Worm (Caenorhabditis elegans): ENCODE data around the gene morc-1.
A peak's percentile ranks its signal among the peaks of the same experiment; 100 is the strongest.

Gene morc-1

ce11 chrIII:5202641-5203040, 4.1 kb downstream of the morc-1 start (continued):
- TF ChIP-seq mdl-1 (tag; optimal IDR thresholded peaks at IDR 0.05) (no peak), elt-3 (tag; optimal IDR thresholded peaks at IDR 0.05) (peak in 1 of 3 experiments; percentile 20), nhr-23 (tag; optimal IDR thresholded peaks at IDR 0.05) (peak; percentile 44), lin-15B (tag; optimal IDR thresholded peaks at IDR 0.05) (peak; percentile 12), elt-1 (tag; optimal IDR thresholded peaks at IDR 0.05) (peak; percentile 34), R02D3.7 (tag; optimal IDR thresholded peaks at IDR 0.05) (no peak), daf-12 (tag; optimal IDR thresholded peaks at IDR 0.05) (no peak), ztf-11 (tag; optimal IDR thresholded peaks at IDR 0.05) (no peak), ceh-28 (tag; optimal IDR thresholded peaks at IDR 0.05) (peak; percentile 60), egl-27 (tag; optimal IDR thresholded peaks at IDR 0.05) (no peak), nhr-11 (tag; optimal IDR thresholded peaks at IDR 0.05) (no peak), elt-2 (tag; optimal IDR thresholded peaks at IDR 0.05) (peak; percentile 80), nhr-77 (tag; optimal IDR thresholded peaks at IDR 0.05) (no peak), fos-1 (tag; optimal IDR thresholded peaks at IDR 0.05) (no peak)

- peak; percentile 76 for TF ChIP-seq pha-4 (tag; optimal IDR thresholded peaks at IDR 0.05)
- peak; percentile 9 for TF ChIP-seq nhr-23 (tag; optimal IDR thresholded peaks at IDR 0.05)
- no peak for TF ChIP-seq nhr-67 (tag; optimal IDR thresholded peaks at IDR 0.05)
- peak; percentile 97 for TF ChIP-seq elt-2 (tag; optimal IDR thresholded peaks at IDR 0.05)
- no peak for TF ChIP-seq nhr-77 (tag; optimal IDR thresholded peaks at IDR 0.05)
- peak; percentile 45 for TF ChIP-seq jun-1 (tag; optimal IDR thresholded peaks at IDR 0.05)
- peak in 2 of 3 experiments; percentile 42 to 64 for TF ChIP-seq elt-3 (tag; optimal IDR thresholded peaks at IDR 0.05)
- TF ChIP-seq ceh-28 (tag; optimal IDR thresholded peaks at IDR 0.05): peak; percentile 2
- TF ChIP-seq pqm-1 (tag; optimal IDR thresholded peaks at IDR 0.05): peak; percentile 98
Observed at ce11 chrIII:5201267-5201666, 5.4 kb downstream of the morc-1 start.

ce11 chrIII:5200349-5200748, 6.4 kb downstream of the morc-1 start:
- TF ChIP-seq nhr-43 (tag; optimal IDR thresholded peaks at IDR 0.05; ENCODE audit: poor library complexity, severe bottlenecking) (no peak), nhr-77 (tag; optimal IDR thresholded peaks at IDR 0.05) (no peak), sea-2 (GFP tag; optimal IDR thresholded peaks at IDR 0.05) (no peak), elt-3 (tag; optimal IDR thresholded peaks at IDR 0.05) (no peak), nhr-237 (tag; optimal IDR thresholded peaks at IDR 0.05) (no peak), elt-2 (tag; optimal IDR thresholded peaks at IDR 0.05) (peak; percentile 49), nhr-11 (tag; optimal IDR thresholded peaks at IDR 0.05) (no peak), eor-1 (tag; optimal IDR thresholded peaks at IDR 0.05) (no peak), nhr-67 (tag; optimal IDR thresholded peaks at IDR 0.05) (no peak), lin-39 (tag; optimal IDR thresholded peaks at IDR 0.05) (no peak), egl-27 (tag; optimal IDR thresholded peaks at IDR 0.05) (no peak), hmg-11 (tag; optimal IDR thresholded peaks at IDR 0.05) (no peak), ztf-4 (tag; optimal IDR thresholded peaks at IDR 0.05) (no peak), ceh-28 (tag; optimal IDR thresholded peaks at IDR 0.05) (no peak), elt-1 (tag; optimal IDR thresholded peaks at IDR 0.05) (no peak), ztf-11 (tag; optimal IDR thresholded peaks at IDR 0.05) (no peak), mml-1 (tag; optimal IDR thresholded peaks at IDR 0.05) (no peak), ZK546.5 (tag; optimal IDR thresholded peaks at IDR 0.05) (no peak), pha-4 (tag; optimal IDR thresholded peaks at IDR 0.05) (peak; percentile 68), daf-12 (tag; optimal IDR thresholded peaks at IDR 0.05) (no peak), skn-1 (tag; optimal IDR thresholded peaks at IDR 0.05) (no peak), unc-39 (tag; optimal IDR thresholded peaks at IDR 0.05) (no peak), jun-1 (tag; optimal IDR thresholded peaks at IDR 0.05) (peak; percentile 38), pqm-1 (tag; optimal IDR thresholded peaks at IDR 0.05) (peak; percentile 52), egl-5 (tag; optimal IDR thresholded peaks at IDR 0.05) (no peak), nhr-76 (tag; optimal IDR thresholded peaks at IDR 0.05) (no peak), fkh-2 (tag; optimal IDR thresholded peaks at IDR 0.05) (no peak), fkh-10 (GFP tag; optimal IDR thresholded peaks at IDR 0.05) (no peak), R02D3.7 (tag; optimal IDR thresholded peaks at IDR 0.05) (no peak), unc-62 (GFP tag; optimal IDR thresholded peaks at IDR 0.05) (no peak)

- TF ChIP-seq fos-1 (tag; optimal IDR thresholded peaks at IDR 0.05) (no peak), fkh-10 (GFP tag; optimal IDR thresholded peaks at IDR 0.05) (no peak), daf-12 (tag; optimal IDR thresholded peaks at IDR 0.05) (no peak), egl-27 (tag; optimal IDR thresholded peaks at IDR 0.05) (no peak), snpc-4 (tag; optimal IDR thresholded peaks at IDR 0.05) (no peak), hmg-11 (tag; optimal IDR thresholded peaks at IDR 0.05) (no peak), jun-1 (tag; optimal IDR thresholded peaks at IDR 0.05) (no peak), ama-1 (optimal IDR thresholded peaks at IDR 0.05) (no peak), ztf-11 (tag; optimal IDR thresholded peaks at IDR 0.05) (no peak), nhr-23 (tag; optimal IDR thresholded peaks at IDR 0.05) (no peak), nhr-25 (tag; optimal IDR thresholded peaks at IDR 0.05) (no peak), lsy-12 (tag; optimal IDR thresholded peaks at IDR 0.05) (no peak), nhr-77 (tag; optimal IDR thresholded peaks at IDR 0.05) (no peak)
Observed at ce11 chrIII:5199577-5199976, 7.1 kb downstream of the morc-1 start, which contains the start of gene emb-8. TSS of gene emb-8 (minus strand) at chrIII:5199677.
